Fruit fly (Drosophila melanogaster) whole organism, wandering third instar larva: Measurements from ENCODE around the gene hob.

ENCODE experiments used
- Abd-B ChIP-seq: fragments of >200 bp; optimal IDR thresholded peaks from 2 replicates; lab custom pipeline; 2017; ENCODE audit warnings: missing biosample characterization, missing genetic modification characterization
- CG9705 ChIP-seq: fragments of 200-800 bp; sonication (Bioruptor generic); optimal IDR thresholded peaks from 2 replicates; lab custom pipeline; 2018; ENCODE audit warnings: missing biosample characterization, mild to moderate bottlenecking, missing genetic modification characterization
- Dfd ChIP-seq: fragments of >200 bp; optimal IDR thresholded peaks from 2 replicates; lab custom pipeline; 2017; ENCODE audit warnings: missing biosample characterization, missing genetic modification characterization
- Dif ChIP-seq: fragments of 200-275, 200-300 bp; sonication (Bioruptor generic); optimal IDR thresholded peaks from 2 replicates; lab custom pipeline; 2018; ENCODE audit warnings: missing biosample characterization, missing genetic modification characterization; ENCODE audit not compliant: partially characterized antibody
- HLH106 ChIP-seq: fragments of 200-800 bp; optimal IDR thresholded peaks from 3 replicates; lab custom pipeline; 2019; ENCODE audit warnings: missing biosample characterization, mild to moderate bottlenecking, missing genetic modification characterization, moderate library complexity
- Mio ChIP-seq: sonication (Bioruptor generic); optimal IDR thresholded peaks from 2 replicates; lab custom pipeline; 2016; ENCODE audit warnings: missing biosample characterization, missing genetic modification characterization
- dmrt93B ChIP-seq: fragments of 200-800 bp; sonication (Bioruptor generic); optimal IDR thresholded peaks from 2 replicates; lab custom pipeline; 2018; ENCODE audit warnings: missing biosample characterization, mild to moderate bottlenecking, missing genetic modification characterization
- h ChIP-seq: fragments of 200-800 bp; sonication (Bioruptor generic); optimal IDR thresholded peaks from 3 replicates; lab custom pipeline; 2016; ENCODE audit warnings: missing biosample characterization, mild to moderate bottlenecking, missing genetic modification characterization
- lola ChIP-seq: fragments of >200 bp; optimal IDR thresholded peaks from 2 replicates; lab custom pipeline; 2017; ENCODE audit warnings: missing biosample characterization, missing genetic modification characterization
- pan ChIP-seq: fragments of >200 bp; optimal IDR thresholded peaks from 2 replicates; lab custom pipeline; 2017
- psq ChIP-seq: fragments of 200-800 bp; sonication (Bioruptor generic); optimal IDR thresholded peaks from 3 replicates; lab custom pipeline; 2017; ENCODE audit warnings: missing biosample characterization, mild to moderate bottlenecking, missing genetic modification characterization, moderate library complexity
- rgr ChIP-seq: fragments of 200-800 bp; sonication (Bioruptor generic); optimal IDR thresholded peaks from 3 replicates; lab custom pipeline; 2016; ENCODE audit warnings: missing biosample characterization, mild to moderate bottlenecking, missing genetic modification characterization
- sage ChIP-seq: fragments of 200-800 bp; sonication (Bioruptor generic); optimal IDR thresholded peaks from 2 replicates; lab custom pipeline; 2016; ENCODE audit warnings: missing biosample characterization, mild to moderate bottlenecking, missing genetic modification characterization
- usp ChIP-seq: fragments of >200 bp; optimal IDR thresholded peaks from 2 replicates; lab custom pipeline; 2017; ENCODE audit warnings: missing biosample characterization, missing genetic modification characterization

DNA sequence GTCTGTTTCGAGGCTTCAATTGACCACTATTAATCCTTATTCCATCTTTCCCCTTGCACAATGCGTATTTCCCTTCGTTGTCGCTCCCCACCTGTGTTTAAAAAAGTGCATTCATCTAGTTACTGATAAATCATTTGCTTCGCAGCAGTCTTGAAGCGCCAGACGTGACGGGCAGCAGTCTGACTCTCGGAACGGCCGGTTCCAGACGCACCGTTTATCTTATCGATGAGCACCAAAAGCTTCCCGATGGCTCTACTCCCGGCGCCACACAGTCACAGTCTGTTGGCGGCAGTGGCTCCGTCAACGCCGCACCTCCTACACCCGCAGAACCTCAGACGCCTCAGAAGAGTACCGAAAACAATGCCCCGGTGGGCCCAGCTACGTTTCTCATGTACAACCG lies 34.6 kb downstream of the hob start, which contains the start of gene CG42494:
- TF ChIP-seq usp (GFP tag; lab: Kevin White, UChicago) (no peak), Dfd (GFP tag; lab: Kevin White, UChicago) (no peak), CG9705 (GFP tag; lab: Kevin White, UChicago) (no peak), Abd-B (GFP tag; lab: Kevin White, UChicago) (no peak), sage (GFP tag; lab: Kevin White, UChicago) (no peak), dmrt93B (no peak), Dif (GFP tag; lab: Kevin White, UChicago) (no peak), pan (lab: Kevin White, UChicago) (no peak), lola (GFP tag; lab: Kevin White, UChicago) (no peak), psq (no peak), h (no peak), Mio (GFP tag; lab: Kevin White, UChicago) (no peak), HLH106 (tag; lab: Kevin White, UChicago) (no peak), rgr (GFP tag; lab: Kevin White, UChicago) (no peak)
